Worm (Caenorhabditis elegans): Measurements from ENCODE around the gene F35H12.5.
A peak's percentile ranks its signal among the peaks of the same experiment; 100 is the strongest.

The F35H12.5 gene

ce11 chrX:918097-918496 is at the start of gene F35H12.5:
Gene F35H12.5, plus strand, starts transcription at chrX:918397.
- TF ChIP-seq nhr-23 (tag; optimal IDR thresholded peaks at IDR 0.05): no peak
- no peak for TF ChIP-seq nhr-25 (tag; optimal IDR thresholded peaks at IDR 0.05)
- no peak for TF ChIP-seq nhr-11 (tag; optimal IDR thresholded peaks at IDR 0.05)
- no peak for TF ChIP-seq nhr-12 (tag; optimal IDR thresholded peaks at IDR 0.05)

DNA sequence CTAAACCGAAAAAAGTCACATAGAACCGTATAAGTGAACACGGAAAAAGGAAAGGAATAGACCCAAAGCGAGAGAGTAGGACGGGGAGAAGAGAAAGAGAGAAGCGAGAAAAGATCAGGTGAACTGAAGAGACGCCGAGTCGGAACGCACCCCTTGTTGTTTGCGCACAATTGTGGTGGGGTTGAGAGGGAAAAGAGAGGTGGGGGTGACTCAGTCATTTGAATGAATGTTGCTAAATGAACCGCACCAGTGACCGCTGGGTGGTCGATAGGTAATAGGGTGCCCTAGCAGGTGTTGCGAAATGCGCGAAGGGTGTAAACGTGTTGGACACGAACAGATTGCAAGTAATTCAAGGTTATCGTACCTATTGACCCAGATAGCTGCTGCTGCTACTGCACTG is 47.2 kb upstream of the F35H12.5 start, which contains the start of gene lgl-1:
lgl-1 (minus strand) TSS at position 70 of the 400 bp plus-strand sequence.
- TF ChIP-seq ZK546.5 (tag; optimal IDR thresholded peaks at IDR 0.05): no peak
- TF ChIP-seq fos-1 (tag; optimal IDR thresholded peaks at IDR 0.05): peak; percentile 83
- TF ChIP-seq unc-55 (GFP tag; optimal IDR thresholded peaks at IDR 0.05): peak; percentile 40
- no peak for TF ChIP-seq nhr-11 (tag; optimal IDR thresholded peaks at IDR 0.05)
- no peak for TF ChIP-seq ama-1 (optimal IDR thresholded peaks at IDR 0.05)
- peak; percentile 46 for TF ChIP-seq F13H6.1 (tag; optimal IDR thresholded peaks at IDR 0.05)
- peak; percentile 13 for TF ChIP-seq sma-9 (GFP tag; optimal IDR thresholded peaks at IDR 0.05)
- no peak for TF ChIP-seq sma-9 (tag; optimal IDR thresholded peaks at IDR 0.05)
- peak; percentile 38 for TF ChIP-seq sma-3 (GFP tag; optimal IDR thresholded peaks at IDR 0.05)
- peak; percentile 28 for TF ChIP-seq blmp-1 (tag; optimal IDR thresholded peaks at IDR 0.05; ENCODE audit: insufficient read depth)
- TF ChIP-seq crh-2 (tag; optimal IDR thresholded peaks at IDR 0.05): peak; percentile 6
- TF ChIP-seq nhr-25 (tag; optimal IDR thresholded peaks at IDR 0.05): peak; percentile 76
- peak; percentile 27 for TF ChIP-seq C34F6.9 (tag; optimal IDR thresholded peaks at IDR 0.05)
- TF ChIP-seq mdl-1 (tag; optimal IDR thresholded peaks at IDR 0.05): no peak

DNA sequence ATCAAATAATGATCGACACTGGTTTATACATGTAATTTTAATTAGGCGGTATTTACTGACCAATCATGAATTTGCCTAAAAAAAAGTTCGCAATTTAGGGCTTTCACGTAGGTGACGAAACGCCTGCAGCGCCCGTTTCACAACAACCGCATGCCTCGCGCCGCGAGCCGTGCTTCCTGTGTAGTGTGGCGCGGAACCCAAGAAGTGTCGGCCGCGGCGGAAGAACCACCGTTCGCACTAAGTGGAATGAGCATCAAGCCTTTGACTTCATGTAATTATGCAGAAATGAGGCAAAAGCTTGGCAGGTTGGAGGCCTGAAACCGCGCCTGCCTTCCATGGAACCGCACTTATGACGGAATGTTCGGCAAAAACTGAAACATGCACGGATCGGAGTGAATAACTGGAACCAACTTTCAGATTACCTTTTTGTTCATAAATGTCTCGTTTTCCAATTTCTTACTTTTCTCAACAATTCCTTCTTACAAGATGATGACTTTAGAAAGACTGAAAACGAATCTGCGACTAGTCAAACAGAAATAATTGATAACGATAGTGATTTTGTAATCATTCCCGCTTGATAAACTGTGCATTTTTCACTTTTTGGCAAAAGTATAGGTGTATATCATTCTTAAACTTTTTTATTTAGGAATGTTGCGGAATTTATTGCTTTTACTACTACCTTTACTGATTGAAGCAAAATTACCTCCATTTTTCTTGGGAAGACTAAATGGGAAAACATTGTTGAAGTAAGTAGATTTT is 46.1 kb upstream of the F35H12.5 start, which contains the start of gene F56F10.1:
F56F10.1 (plus strand) TSS at position 647 of the 759 bp plus-strand sequence.
- TF ChIP-seq ztf-1 (GFP tag; conservative IDR thresholded peaks at IDR 0.05): no peak
- TF ChIP-seq ztf-4 (tag; optimal IDR thresholded peaks at IDR 0.05): no peak
- TF ChIP-seq unc-55 (GFP tag; optimal IDR thresholded peaks at IDR 0.05): no peak
- no peak for TF ChIP-seq egl-27 (tag; optimal IDR thresholded peaks at IDR 0.05)
- peak; percentile 78 for TF ChIP-seq snpc-4 (tag; optimal IDR thresholded peaks at IDR 0.05)
- TF ChIP-seq ZK546.5 (tag; optimal IDR thresholded peaks at IDR 0.05): no peak
- no peak for TF ChIP-seq lin-11 (tag; optimal IDR thresholded peaks at IDR 0.05)
- TF ChIP-seq gmeb-1 (tag; optimal IDR thresholded peaks at IDR 0.05): no peak
- TF ChIP-seq ztf-11 (tag; optimal IDR thresholded peaks at IDR 0.05): no peak
- TF ChIP-seq aly-2 (tag; optimal IDR thresholded peaks at IDR 0.05): no peak
- peak; percentile 31 for TF ChIP-seq skn-1 (tag; optimal IDR thresholded peaks at IDR 0.05)
- TF ChIP-seq ama-1 (optimal IDR thresholded peaks at IDR 0.05): no peak
- TF ChIP-seq fos-1 (tag; optimal IDR thresholded peaks at IDR 0.05): peak; percentile 74
- no peak for TF ChIP-seq nhr-6 (tag; optimal IDR thresholded peaks at IDR 0.05)
- TF ChIP-seq ceh-82 (tag; optimal IDR thresholded peaks at IDR 0.05): no peak
- TF ChIP-seq peb-1 (tag; optimal IDR thresholded peaks at IDR 0.05): no peak
- TF ChIP-seq unc-39 (tag; optimal IDR thresholded peaks at IDR 0.05): no peak
- no peak for TF ChIP-seq nhr-129 (tag; optimal IDR thresholded peaks at IDR 0.05)

DNA sequence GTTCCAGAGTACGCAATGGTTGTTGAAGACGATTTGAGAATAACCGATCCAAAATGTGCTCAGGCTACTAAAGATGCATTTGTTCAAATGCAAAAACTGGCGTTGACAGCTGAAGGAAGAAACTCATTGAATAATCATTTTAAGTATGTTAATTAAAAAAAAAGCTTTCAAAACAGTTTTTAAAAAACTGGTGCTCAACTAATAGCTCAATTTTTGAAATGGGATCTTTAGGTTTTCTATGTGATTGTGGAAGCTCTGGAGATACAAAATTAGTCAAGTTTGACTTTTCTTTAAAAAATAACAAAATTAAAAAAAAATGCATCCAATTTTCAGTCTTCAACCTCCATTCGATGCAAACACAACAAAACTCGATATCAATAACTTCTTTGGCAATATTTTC is 44.6 kb upstream of the F35H12.5 start:
- TF ChIP-seq lsy-2 (tag; optimal IDR thresholded peaks at IDR 0.05): no peak
- no peak for TF ChIP-seq Y55F3AM.14 (GFP tag; optimal IDR thresholded peaks at IDR 0.05)
- TF ChIP-seq aly-2 (tag; optimal IDR thresholded peaks at IDR 0.05): no peak
- no peak for TF ChIP-seq ztf-4 (tag; optimal IDR thresholded peaks at IDR 0.05)
- TF ChIP-seq F13H6.1 (tag; optimal IDR thresholded peaks at IDR 0.05): no peak
- TF ChIP-seq ceh-16 (tag; optimal IDR thresholded peaks at IDR 0.05): no peak
- no peak for TF ChIP-seq ztf-1 (GFP tag; conservative IDR thresholded peaks at IDR 0.05)
- TF ChIP-seq dmd-4 (tag; optimal IDR thresholded peaks at IDR 0.05): no peak
- TF ChIP-seq elt-3 (tag; optimal IDR thresholded peaks at IDR 0.05): no peak
- TF ChIP-seq ama-1 (optimal IDR thresholded peaks at IDR 0.05): no peak
- no peak for TF ChIP-seq alr-1 (tag; optimal IDR thresholded peaks at IDR 0.05)
- TF ChIP-seq nhr-11 (tag; optimal IDR thresholded peaks at IDR 0.05): no peak
- TF ChIP-seq R02D3.7 (tag; optimal IDR thresholded peaks at IDR 0.05): no peak
- no peak for TF ChIP-seq lin-39 (tag; optimal IDR thresholded peaks at IDR 0.05)
- no peak for TF ChIP-seq sem-4 (tag; optimal IDR thresholded peaks at IDR 0.05)
- TF ChIP-seq unc-39 (tag; optimal IDR thresholded peaks at IDR 0.05): no peak

Data from whole organism, L2 larva.